Fruit fly (Drosophila melanogaster) whole organism, wandering third instar larva: Measurements from ENCODE around the gene CG43062.

Experiments used
- Abd-B ChIP-seq: fragments of >200 bp; optimal IDR thresholded peaks from 2 replicates; lab custom pipeline; 2017; ENCODE audit warnings: missing biosample characterization, missing genetic modification characterization
- CG32264 ChIP-seq: fragments of 200-800 bp; sonication (Bioruptor generic); optimal IDR thresholded peaks from 2 replicates; lab custom pipeline; 2016; ENCODE audit warnings: missing biosample characterization, missing genetic modification characterization
- CG9705 ChIP-seq: fragments of 200-800 bp; sonication (Bioruptor generic); optimal IDR thresholded peaks from 2 replicates; lab custom pipeline; 2018; ENCODE audit warnings: missing biosample characterization, mild to moderate bottlenecking, missing genetic modification characterization
- CrebA ChIP-seq: fragments of 200-800 bp; sonication (Bioruptor generic); optimal IDR thresholded peaks from 2 replicates; lab custom pipeline; 2016; ENCODE audit warnings: missing biosample characterization, mild to moderate bottlenecking, missing genetic modification characterization, borderline replicate concordance
- Dfd ChIP-seq: fragments of >200 bp; optimal IDR thresholded peaks from 2 replicates; lab custom pipeline; 2017; ENCODE audit warnings: missing biosample characterization, missing genetic modification characterization
- Dif ChIP-seq: fragments of 200-275, 200-300 bp; sonication (Bioruptor generic); optimal IDR thresholded peaks from 2 replicates; lab custom pipeline; 2018; ENCODE audit warnings: missing biosample characterization, missing genetic modification characterization; ENCODE audit not compliant: partially characterized antibody
- GATAd ChIP-seq: sonication (Bioruptor generic); optimal IDR thresholded peaks from 2 replicates; lab custom pipeline; 2016; ENCODE audit warnings: missing biosample characterization, missing genetic modification characterization
- HLH106 ChIP-seq: fragments of 200-800 bp; optimal IDR thresholded peaks from 3 replicates; lab custom pipeline; 2019; ENCODE audit warnings: missing biosample characterization, mild to moderate bottlenecking, missing genetic modification characterization, moderate library complexity
- Hnf4 ChIP-seq: fragments of 200-800 bp; sonication (Bioruptor generic); optimal IDR thresholded peaks from 2 replicates; lab custom pipeline; 2016; ENCODE audit warnings: missing biosample characterization, mild to moderate bottlenecking, missing genetic modification characterization
- Hr78 ChIP-seq: fragments of >200 bp; optimal IDR thresholded peaks from 2 replicates; lab custom pipeline; 2017; ENCODE audit warnings: missing biosample characterization, missing genetic modification characterization
- Hr83 ChIP-seq: fragments of 200-300 bp; sonication (Bioruptor generic); optimal IDR thresholded peaks from 2 replicates; lab custom pipeline; 2016; ENCODE audit warnings: missing biosample characterization, mild to moderate bottlenecking, missing genetic modification characterization, moderate library complexity; ENCODE audit not compliant: poor library complexity, severe bottlenecking
- Jra ChIP-seq: sonication (Bioruptor generic); optimal IDR thresholded peaks from 2 replicates; lab custom pipeline; 2016; ENCODE audit warnings: missing biosample characterization, missing genetic modification characterization
- Mio ChIP-seq: sonication (Bioruptor generic); optimal IDR thresholded peaks from 2 replicates; lab custom pipeline; 2016; ENCODE audit warnings: missing biosample characterization, missing genetic modification characterization
- Myc ChIP-seq: fragments of >200 bp; optimal IDR thresholded peaks from 2 replicates; lab custom pipeline; 2017
- N ChIP-seq: fragments of >200 bp; optimal IDR thresholded peaks from 2 replicates; lab custom pipeline; 2018; ENCODE audit warnings: missing biosample characterization, missing external identifiers, missing genetic modification characterization
- OdsH ChIP-seq: fragments of 200-800 bp; sonication (Bioruptor generic); optimal IDR thresholded peaks from 2 replicates; lab custom pipeline; 2016; ENCODE audit warnings: missing biosample characterization, mild to moderate bottlenecking, missing genetic modification characterization
- Rel ChIP-seq, 2 experiments: fragments of 200-800 bp; sonication (Bioruptor generic) in 1 of 2; optimal IDR thresholded peaks; 2 replicates in 1 of 2; 3 replicates in 1 of 2; lab custom pipeline; 2016 to 2019; ENCODE audit warnings: mild to moderate bottlenecking in 2 of 2, missing biosample characterization in 2 of 2, missing genetic modification characterization in 2 of 2, moderate library complexity in 1 of 2
- Sp1 ChIP-seq: fragments of 200-800 bp; sonication (Bioruptor generic); optimal IDR thresholded peaks from 3 replicates; lab custom pipeline; 2019; ENCODE audit warnings: missing biosample characterization, mild to moderate bottlenecking, missing genetic modification characterization, moderate library complexity
- Vsx2 ChIP-seq: fragments of 200-300, 225-300 bp; sonication (Bioruptor generic); optimal IDR thresholded peaks from 2 replicates; lab custom pipeline; 2018; ENCODE audit warnings: missing biosample characterization, missing genetic modification characterization; ENCODE audit not compliant: partially characterized antibody
- br ChIP-seq: fragments of 200-800 bp; sonication (Bioruptor generic); optimal IDR thresholded peaks from 2 replicates; lab custom pipeline; 2016; ENCODE audit warnings: missing biosample characterization, missing genetic modification characterization
- brk ChIP-seq: fragments of 200-800 bp; sonication (Bioruptor generic); optimal IDR thresholded peaks from 2 replicates; lab custom pipeline; 2016; ENCODE audit warnings: missing biosample characterization, mild to moderate bottlenecking, missing genetic modification characterization
- dl ChIP-seq, 2 experiments: fragments of 175-275, 200-275 bp in 1 of 2; fragments of 200-275 bp in 1 of 2; sonication (Bioruptor generic); optimal IDR thresholded peaks; lab custom pipeline; 2018; ENCODE audit warnings: mild to moderate bottlenecking in 2 of 2, missing biosample characterization in 2 of 2, missing genetic modification characterization in 2 of 2, moderate library complexity in 2 of 2; ENCODE audit not compliant: partially characterized antibody in 2 of 2, insufficient read depth in 1 of 2
- dmrt93B ChIP-seq: fragments of 200-800 bp; sonication (Bioruptor generic); optimal IDR thresholded peaks from 2 replicates; lab custom pipeline; 2018; ENCODE audit warnings: missing biosample characterization, mild to moderate bottlenecking, missing genetic modification characterization
- dsf ChIP-seq: sonication (Bioruptor generic); optimal IDR thresholded peaks from 2 replicates; lab custom pipeline; 2016; ENCODE audit warnings: missing biosample characterization, missing genetic modification characterization, borderline replicate concordance
- ey ChIP-seq: fragments of 200-800 bp; sonication (Bioruptor generic); optimal IDR thresholded peaks from 2 replicates; lab custom pipeline; 2016; ENCODE audit warnings: missing biosample characterization, missing genetic modification characterization
- foxo ChIP-seq, 2 experiments: fragments of 200-800 bp; sonication (Bioruptor generic); optimal IDR thresholded peaks; 2 replicates in 1 of 2; 3 replicates in 1 of 2; lab custom pipeline; 2016 to 2017; ENCODE audit warnings: missing biosample characterization in 2 of 2, missing genetic modification characterization in 2 of 2
- fru ChIP-seq: fragments of 200-800 bp; sonication (Bioruptor generic); optimal IDR thresholded peaks from 3 replicates; lab custom pipeline; 2016; ENCODE audit warnings: missing biosample characterization, mild to moderate bottlenecking, missing genetic modification characterization
- h ChIP-seq: fragments of 200-800 bp; sonication (Bioruptor generic); optimal IDR thresholded peaks from 3 replicates; lab custom pipeline; 2016; ENCODE audit warnings: missing biosample characterization, mild to moderate bottlenecking, missing genetic modification characterization
- jim ChIP-seq: fragments of 175-275, 200-325 bp; sonication (Bioruptor generic); optimal IDR thresholded peaks from 2 replicates; lab custom pipeline; 2016; ENCODE audit warnings: missing biosample characterization, mild to moderate bottlenecking, missing genetic modification characterization
- lola ChIP-seq: fragments of >200 bp; optimal IDR thresholded peaks from 2 replicates; lab custom pipeline; 2017; ENCODE audit warnings: missing biosample characterization, missing genetic modification characterization
- pan ChIP-seq: fragments of >200 bp; optimal IDR thresholded peaks from 2 replicates; lab custom pipeline; 2017
- psq ChIP-seq: fragments of 200-800 bp; sonication (Bioruptor generic); optimal IDR thresholded peaks from 3 replicates; lab custom pipeline; 2017; ENCODE audit warnings: missing biosample characterization, mild to moderate bottlenecking, missing genetic modification characterization, moderate library complexity
- rgr ChIP-seq: fragments of 200-800 bp; sonication (Bioruptor generic); optimal IDR thresholded peaks from 3 replicates; lab custom pipeline; 2016; ENCODE audit warnings: missing biosample characterization, mild to moderate bottlenecking, missing genetic modification characterization
- sage ChIP-seq: fragments of 200-800 bp; sonication (Bioruptor generic); optimal IDR thresholded peaks from 2 replicates; lab custom pipeline; 2016; ENCODE audit warnings: missing biosample characterization, mild to moderate bottlenecking, missing genetic modification characterization
- sv ChIP-seq: fragments of 200-800 bp; sonication (Bioruptor generic); optimal IDR thresholded peaks from 3 replicates; lab custom pipeline; 2016; ENCODE audit warnings: missing biosample characterization, missing genetic modification characterization
- tai ChIP-seq: sonication (Bioruptor generic); optimal IDR thresholded peaks from 2 replicates; lab custom pipeline; 2016; ENCODE audit warnings: missing biosample characterization, missing genetic modification characterization
- usp ChIP-seq: fragments of >200 bp; optimal IDR thresholded peaks from 2 replicates; lab custom pipeline; 2017; ENCODE audit warnings: missing biosample characterization, missing genetic modification characterization
- woc ChIP-seq: sonication (Bioruptor generic); optimal IDR thresholded peaks from 2 replicates; lab custom pipeline; 2016; ENCODE audit warnings: missing biosample characterization, mild to moderate bottlenecking, missing genetic modification characterization

Gene CG43062

DNA sequence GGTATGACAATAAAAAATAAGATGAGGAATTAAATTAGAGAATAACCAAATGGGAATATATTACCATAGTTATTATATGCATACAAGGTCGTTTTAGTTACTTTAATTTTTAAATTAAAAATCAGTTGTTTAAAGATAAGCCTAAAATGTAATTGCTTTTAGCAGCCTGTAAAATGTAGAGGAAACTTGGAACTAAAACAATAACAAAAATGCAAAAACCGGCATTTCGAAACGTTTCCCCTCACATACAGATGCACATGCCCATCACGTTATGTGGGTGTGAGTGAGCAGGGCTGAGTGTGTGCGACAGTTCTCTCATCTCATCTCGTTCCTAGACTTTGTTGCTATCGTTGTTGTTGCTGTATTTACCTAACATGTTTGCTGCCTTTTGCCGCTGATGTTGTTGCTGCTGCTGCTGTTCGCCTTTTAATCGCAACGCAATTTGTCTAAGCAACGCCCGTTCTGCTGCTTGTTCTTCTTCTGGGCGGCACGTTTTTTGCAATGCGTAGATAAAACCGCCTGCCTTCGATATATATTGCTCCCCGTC, 9.1 kb downstream of the CG43062 start:
- TF ChIP-seq brk (GFP tag; lab: Kevin White, UChicago) = peak; percentile 31
- TF ChIP-seq usp (GFP tag; lab: Kevin White, UChicago) = no peak
- peak; percentile 7 for TF ChIP-seq Dif
- TF ChIP-seq Jra = no peak

dm6 chr3R:11759971-11760370, 9.8 kb downstream of the CG43062 start:
- TF ChIP-seq Dif = peak; percentile 88
- TF ChIP-seq dsf (GFP tag; lab: Kevin White, UChicago) = no peak
- TF ChIP-seq dl (GFP tag; optimal IDR thresholded peaks at IDR 0.05; lab: Kevin White, UChicago; ENCODE audit: insufficient read depth in 1 of 2, partially characterized antibody in 2 of 2) = peak; percentile 55 to 81

DNA sequence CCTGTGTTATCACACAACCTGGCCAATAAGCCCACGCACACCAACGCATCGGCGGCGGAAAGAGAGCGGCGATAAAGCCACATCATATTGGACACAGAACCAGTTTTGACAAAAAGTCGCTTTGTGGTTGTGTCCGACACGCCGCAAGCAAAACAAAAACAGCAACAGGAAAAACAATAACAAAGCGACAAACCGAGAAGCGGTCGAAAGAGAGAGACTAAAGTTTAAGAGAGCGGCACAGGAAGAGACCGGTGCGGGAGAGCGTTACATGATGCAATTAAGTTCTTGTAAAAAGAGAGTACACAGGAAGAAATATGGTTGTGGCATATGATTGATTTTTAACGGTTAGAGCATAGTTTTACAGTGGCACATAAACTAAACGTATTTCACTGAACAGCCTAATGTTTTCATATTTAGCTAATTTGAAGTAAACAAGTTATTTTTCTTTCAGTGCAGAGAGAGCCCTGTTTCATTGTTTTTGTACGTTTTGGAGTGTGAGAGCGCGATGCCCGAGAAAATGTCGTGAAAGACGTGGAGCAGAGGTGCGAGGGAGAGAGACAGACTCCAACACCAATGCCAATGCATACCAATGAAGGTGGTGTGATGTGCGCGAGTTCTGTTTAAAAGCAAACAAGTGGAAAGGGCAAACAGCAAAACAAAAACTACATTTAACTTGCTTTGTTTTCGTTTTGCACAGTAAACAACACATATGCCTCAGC, 10.7 kb downstream of the CG43062 start:
- TF ChIP-seq Dif = peak; percentile 30
- no peak for TF ChIP-seq pan (lab: Kevin White, UChicago)
- TF ChIP-seq dl (GFP tag; optimal IDR thresholded peaks at IDR 0.05; lab: Kevin White, UChicago; ENCODE audit: insufficient read depth in 1 of 2, partially characterized antibody in 2 of 2) = peak; percentile 53 to 82
- TF ChIP-seq br (GFP tag; lab: Kevin White, UChicago) = peak; percentile 100
- TF ChIP-seq ey (GFP tag; lab: Kevin White, UChicago) = peak; percentile 100
- peak; percentile 100 for TF ChIP-seq CG9705
- no peak for TF ChIP-seq N (GFP tag; lab: Kevin White, UChicago)
- peak; percentile 97 for TF ChIP-seq Dfd
- peak; percentile 100 for TF ChIP-seq CG32264
- TF ChIP-seq tai (GFP tag; lab: Kevin White, UChicago) = peak; percentile 99
- TF ChIP-seq Sp1 (GFP tag; lab: Kevin White, UChicago) = peak; percentile 100
- peak; percentile 100 for TF ChIP-seq woc (GFP tag; lab: Kevin White, UChicago)
- TF ChIP-seq lola (GFP tag; lab: Kevin White, UChicago) = no peak
- TF ChIP-seq Jra = peak; percentile 99
- TF ChIP-seq h = peak; percentile 100
- no peak for TF ChIP-seq Myc (lab: Kevin White, UChicago)
- peak; percentile 99 for TF ChIP-seq dsf (GFP tag; lab: Kevin White, UChicago)
- peak; percentile 20 for TF ChIP-seq Hr78 (GFP tag; lab: Kevin White, UChicago)
- peak; percentile 100 for TF ChIP-seq HLH106 (tag; lab: Kevin White, UChicago)
- TF ChIP-seq CrebA (GFP tag; lab: Kevin White, UChicago) = peak; percentile 98
- TF ChIP-seq Hr83 (GFP tag; lab: Kevin White, UChicago) = peak; percentile 99
- TF ChIP-seq psq (GFP tag; lab: Kevin White, UChicago) = peak; percentile 100
- peak; percentile 99 to 100 for TF ChIP-seq foxo (GFP tag; optimal IDR thresholded peaks at IDR 0.05; lab: Kevin White, UChicago)
- peak; percentile 99 for TF ChIP-seq sage (GFP tag; lab: Kevin White, UChicago)
- TF ChIP-seq Rel (GFP tag; optimal IDR thresholded peaks at IDR 0.05; lab: Kevin White, UChicago) = peak; percentile 99
- TF ChIP-seq Rel (tag; optimal IDR thresholded peaks at IDR 0.05; lab: Kevin White, UChicago) = peak; percentile 96
- TF ChIP-seq brk (GFP tag; lab: Kevin White, UChicago) = peak; percentile 99
- TF ChIP-seq dmrt93B (GFP tag; lab: Kevin White, UChicago) = peak; percentile 99
- peak; percentile 28 for TF ChIP-seq Vsx2 (GFP tag; lab: Kevin White, UChicago)
- peak; percentile 100 for TF ChIP-seq fru (GFP tag; lab: Kevin White, UChicago)
- TF ChIP-seq rgr (GFP tag; lab: Kevin White, UChicago) = peak; percentile 100
- peak; percentile 97 for TF ChIP-seq Mio
- TF ChIP-seq OdsH (GFP tag; lab: Kevin White, UChicago) = peak; percentile 100
- no peak for TF ChIP-seq Abd-B (GFP tag; lab: Kevin White, UChicago)
- peak; percentile 100 for TF ChIP-seq sv (GFP tag; lab: Kevin White, UChicago)
- no peak for TF ChIP-seq usp (GFP tag; lab: Kevin White, UChicago)
- peak; percentile 100 for TF ChIP-seq Hnf4 (GFP tag; lab: Kevin White, UChicago)
- TF ChIP-seq jim (GFP tag; lab: Kevin White, UChicago) = peak; percentile 79
- TF ChIP-seq GATAd (GFP tag; lab: Kevin White, UChicago) = peak; percentile 99
- TF ChIP-seq, all 38 proteins: peak for 32
